Fruit fly (Drosophila melanogaster): ENCODE data around the gene CG4793.

dm6 chr2L:15913674-15914037 lies 9.5 kb upstream of the CG4793 start:
- TF ChIP-seq Myb (GFP tag; optimal IDR thresholded peaks at IDR 0.05) (no peak), CG33213 (GFP tag; optimal IDR thresholded peaks at IDR 0.05) (no peak)

Data from whole organism, embryonic.